Worm (Caenorhabditis elegans) whole organism, L4 larva: ENCODE measurements around the gene F44G4.7.
A peak's percentile ranks its signal among the peaks of the same experiment; 100 is the strongest.

Experiments
- D1046.2 ChIP-seq: fragments of 200-800 bp; sonication (Bioruptor generic); IDR thresholded peaks from 2 replicates; pipeline ENCODE4 v1.3.6; 2022; ENCODE audit warnings: missing genetic modification characterization, missing compliant biosample characterization
- F37D6.2 ChIP-seq: sonication (generic microtip); optimal IDR thresholded peaks from 2 replicates; lab custom pipeline; 2016; ENCODE audit warnings: mild to moderate bottlenecking, missing genetic modification characterization, missing compliant biosample characterization
- R02D3.7 ChIP-seq: fragments of 150-350 bp; sonication (generic microtip); optimal IDR thresholded peaks from 3 replicates; lab custom pipeline; 2014; ENCODE audit warnings: missing biosample characterization, missing genetic modification characterization
- T26A8.4 ChIP-seq: fragments of 200-800 bp; sonication (Bioruptor generic); IDR thresholded peaks from 2 replicates; pipeline ENCODE4 v1.3.6; 2022; ENCODE audit warnings: missing genetic modification characterization, missing compliant biosample characterization
- Y5F2A.4 ChIP-seq: fragments of 200-800 bp; sonication (Bioruptor generic); optimal IDR thresholded peaks from 2 replicates; lab custom pipeline; 2018; ENCODE audit warnings: mild to moderate bottlenecking, missing genetic modification characterization, missing compliant biosample characterization
- Y75B8A.6 ChIP-seq: fragments of 200-800 bp; sonication (Bioruptor generic); IDR thresholded peaks from 2 replicates; pipeline ENCODE4 v1.3.6; 2022; ENCODE audit warnings: missing genetic modification reagents, missing genetic modification characterization, missing compliant biosample characterization
- ZK337.2 ChIP-seq: fragments of 200-800 bp; sonication (Bioruptor generic); IDR thresholded peaks from 2 replicates; pipeline ENCODE4 v1.3.6; 2022; ENCODE audit warnings: missing genetic modification reagents, missing genetic modification characterization, missing compliant biosample characterization
- ZK546.5 ChIP-seq, 2 experiments: sonication (generic microtip); optimal IDR thresholded peaks; 2 replicates each; lab custom pipeline; 2017; ENCODE audit warnings: missing biosample characterization in 2 of 2, missing genetic modification characterization in 2 of 2
- attf-4 ChIP-seq: sonication (generic microtip); optimal IDR thresholded peaks from 3 replicates; lab custom pipeline; 2017; ENCODE audit warnings: missing biosample characterization, missing genetic modification characterization
- ceh-32 ChIP-seq: sonication (generic microtip); optimal IDR thresholded peaks from 2 replicates; lab custom pipeline; 2016; ENCODE audit warnings: mild to moderate bottlenecking, missing genetic modification characterization, missing compliant biosample characterization; ENCODE audit not compliant: poor library complexity
- ceh-62 ChIP-seq: sonication (generic microtip); optimal IDR thresholded peaks from 2 replicates; lab custom pipeline; 2017; ENCODE audit warnings: missing biosample characterization, missing genetic modification characterization
- ces-1 ChIP-seq: fragments of 150-350 bp; sonication (generic microtip); optimal IDR thresholded peaks from 4 replicates; lab custom pipeline; 2014; ENCODE audit warnings: missing biosample characterization, missing genetic modification reagents, missing genetic modification characterization
- ctbp-1 ChIP-seq: fragments of 200-800 bp; sonication (Bioruptor generic); IDR thresholded peaks from 2 replicates; pipeline ENCODE4 v1.3.6; 2022; ENCODE audit warnings: missing genetic modification reagents, missing genetic modification characterization, missing compliant biosample characterization
- daf-16 ChIP-seq, 3 experiments: sonication (generic microtip); optimal IDR thresholded peaks; 2 replicates each; lab custom pipeline; 2016 to 2017; ENCODE audit warnings: missing genetic modification characterization in 3 of 3, missing genetic modification reagents in 3 of 3, mild to moderate bottlenecking in 2 of 3, missing compliant biosample characterization in 2 of 3, missing biosample characterization in 1 of 3, moderate library complexity in 1 of 3
- dmd-8 ChIP-seq: fragments of 200-800 bp; sonication (Bioruptor generic); IDR thresholded peaks from 2 replicates; pipeline ENCODE4 v1.3.6; 2022; ENCODE audit warnings: missing genetic modification characterization, missing compliant biosample characterization
- dmd-9 ChIP-seq: fragments of 200-800 bp; sonication (Bioruptor generic); IDR thresholded peaks from 2 replicates; pipeline ENCODE4 v1.3.6; 2022; ENCODE audit warnings: missing genetic modification reagents, missing genetic modification characterization, missing compliant biosample characterization
- dpl-1 ChIP-seq: fragments of 150-350 bp; optimal IDR thresholded peaks from 2 replicates; lab custom pipeline; 2014; ENCODE audit warnings: missing biosample characterization, missing genetic modification reagents, missing genetic modification characterization
- duxl-1 ChIP-seq: sonication (generic microtip); optimal IDR thresholded peaks from 2 replicates; lab custom pipeline; 2016; ENCODE audit warnings: mild to moderate bottlenecking, missing genetic modification characterization, moderate library complexity, missing compliant biosample characterization; ENCODE audit not compliant: poor library complexity
- egl-43 ChIP-seq: fragments of 200-800 bp; sonication (Bioruptor generic); IDR thresholded peaks from 2 replicates; pipeline ENCODE4 v1.3.6; 2022; ENCODE audit warnings: missing genetic modification reagents, missing genetic modification characterization, missing compliant biosample characterization
- hlh-11 ChIP-seq: fragments of 200-800 bp; sonication (Bioruptor generic); optimal IDR thresholded peaks from 2 replicates; lab custom pipeline; 2018; ENCODE audit warnings: mild to moderate bottlenecking, missing genetic modification characterization, missing compliant biosample characterization
- hlh-30 ChIP-seq: sonication (generic microtip); optimal IDR thresholded peaks from 2 replicates; lab custom pipeline; 2017; ENCODE audit warnings: antibody characterized with exemption, mild to moderate bottlenecking, missing genetic modification characterization, missing compliant biosample characterization; ENCODE audit not compliant: insufficient read depth
- lin-1 ChIP-seq: fragments of 200-800 bp; sonication (Bioruptor generic); IDR thresholded peaks from 2 replicates; pipeline ENCODE4 v1.3.6; 2022; ENCODE audit warnings: missing genetic modification reagents, missing genetic modification characterization, missing compliant biosample characterization
- lin-39 ChIP-seq: fragments of 150-350 bp; optimal IDR thresholded peaks from 2 replicates; lab custom pipeline; 2014; ENCODE audit warnings: missing biosample characterization, missing genetic modification reagents, missing genetic modification characterization
- lir-3 ChIP-seq: sonication (generic microtip); optimal IDR thresholded peaks from 2 replicates; lab custom pipeline; 2016; ENCODE audit warnings: mild to moderate bottlenecking, missing genetic modification characterization, missing compliant biosample characterization
- lsy-2 ChIP-seq, 2 experiments: fragments of 150-350 bp in 1 of 2; sonication (generic microtip) in 1 of 2; optimal IDR thresholded peaks; 2 replicates each; lab custom pipeline; 2014 to 2017; ENCODE audit warnings: missing biosample characterization in 2 of 2, missing genetic modification characterization in 2 of 2
- mdt-29 ChIP-seq: fragments of 200-800 bp; sonication (Bioruptor generic); IDR thresholded peaks from 2 replicates; pipeline ENCODE4 v1.3.6; 2022; ENCODE audit warnings: missing genetic modification reagents, missing genetic modification characterization, missing compliant biosample characterization
- mep-1 ChIP-seq: fragments of 150-350 bp; sonication (generic microtip); optimal IDR thresholded peaks from 3 replicates; lab custom pipeline; 2014; ENCODE audit warnings: missing biosample characterization, missing genetic modification characterization
- mes-2 ChIP-seq: sonication (generic microtip); optimal IDR thresholded peaks from 2 replicates; lab custom pipeline; 2016; ENCODE audit warnings: missing genotype, mild to moderate bottlenecking, missing genetic modification characterization, missing compliant biosample characterization; ENCODE audit not compliant: poor library complexity, severe bottlenecking
- mxl-3 ChIP-seq: fragments of 200-800 bp; sonication (Bioruptor generic); optimal IDR thresholded peaks from 2 replicates; lab custom pipeline; 2018; ENCODE audit warnings: mild to moderate bottlenecking, missing genetic modification characterization, missing compliant biosample characterization
- nhr-11 ChIP-seq: fragments of 150-350 bp; optimal IDR thresholded peaks from 2 replicates; lab custom pipeline; 2014; ENCODE audit warnings: missing biosample characterization, missing genetic modification characterization
- nhr-111 ChIP-seq: fragments of 200-800 bp; sonication (Bioruptor generic); optimal IDR thresholded peaks from 2 replicates; lab custom pipeline; 2018; ENCODE audit warnings: mild to moderate bottlenecking, missing genetic modification characterization, missing compliant biosample characterization
- nhr-237 ChIP-seq: sonication (generic microtip); optimal IDR thresholded peaks from 2 replicates; lab custom pipeline; 2017; ENCODE audit warnings: missing biosample characterization, missing genetic modification characterization
- nhr-28 ChIP-seq: fragments of 150-350 bp; optimal IDR thresholded peaks from 2 replicates; lab custom pipeline; 2014; ENCODE audit warnings: missing biosample characterization, missing genetic modification characterization
- nhr-48 ChIP-seq: sonication (generic microtip); optimal IDR thresholded peaks from 2 replicates; lab custom pipeline; 2016; ENCODE audit warnings: mild to moderate bottlenecking, missing genetic modification characterization, missing compliant biosample characterization
- nhr-6 ChIP-seq: fragments of 150-350 bp; optimal IDR thresholded peaks from 2 replicates; lab custom pipeline; 2014; ENCODE audit warnings: missing biosample characterization, missing genetic modification characterization
- saeg-2 ChIP-seq: fragments of 200-800 bp; sonication (Bioruptor generic); IDR thresholded peaks from 2 replicates; pipeline ENCODE4 v1.3.6; 2022; ENCODE audit warnings: missing genetic modification reagents, missing genetic modification characterization, missing compliant biosample characterization
- sdz-12 ChIP-seq: fragments of 200-800 bp; sonication (Bioruptor generic); optimal IDR thresholded peaks from 2 replicates; lab custom pipeline; 2018; ENCODE audit warnings: mild to moderate bottlenecking, missing genetic modification characterization, missing compliant biosample characterization
- set-16 ChIP-seq: fragments of 200-800 bp; sonication (Bioruptor generic); IDR thresholded peaks from 2 replicates; pipeline ENCODE4 v1.3.6; 2022; ENCODE audit warnings: missing genetic modification reagents, missing genetic modification characterization, missing compliant biosample characterization
- spr-1 ChIP-seq: sonication (generic microtip); optimal IDR thresholded peaks from 2 replicates; lab custom pipeline; 2016; ENCODE audit warnings: mild to moderate bottlenecking, missing genetic modification characterization, missing compliant biosample characterization
- unc-130 ChIP-seq: sonication (generic microtip); optimal IDR thresholded peaks from 2 replicates; lab custom pipeline; 2016; ENCODE audit warnings: missing genetic modification reagents, missing genetic modification characterization, missing compliant biosample characterization
- unc-62 ChIP-seq, 3 experiments: fragments of 150-350 bp in 1 of 3; sonication (generic microtip); optimal IDR thresholded peaks in 2 of 3; peaks in 1 of 3; 1 replicate in 1 of 3; 2 replicates in 2 of 3; lab custom pipeline; 2014 to 2017; ENCODE audit warnings: missing biosample characterization in 3 of 3, missing genetic modification characterization in 3 of 3, missing genetic modification reagents in 3 of 3, missing genotype in 1 of 3
- vab-7 ChIP-seq: fragments of 200-800 bp; sonication (Bioruptor generic); IDR thresholded peaks from 2 replicates; pipeline ENCODE4 v1.3.6; 2022; ENCODE audit warnings: missing genetic modification reagents, missing genetic modification characterization, missing compliant biosample characterization
- zag-1 ChIP-seq: fragments of 150-350 bp; optimal IDR thresholded peaks from 2 replicates; lab custom pipeline; 2014; ENCODE audit warnings: missing biosample characterization, missing genetic modification characterization

The F44G4.7 gene

DNA sequence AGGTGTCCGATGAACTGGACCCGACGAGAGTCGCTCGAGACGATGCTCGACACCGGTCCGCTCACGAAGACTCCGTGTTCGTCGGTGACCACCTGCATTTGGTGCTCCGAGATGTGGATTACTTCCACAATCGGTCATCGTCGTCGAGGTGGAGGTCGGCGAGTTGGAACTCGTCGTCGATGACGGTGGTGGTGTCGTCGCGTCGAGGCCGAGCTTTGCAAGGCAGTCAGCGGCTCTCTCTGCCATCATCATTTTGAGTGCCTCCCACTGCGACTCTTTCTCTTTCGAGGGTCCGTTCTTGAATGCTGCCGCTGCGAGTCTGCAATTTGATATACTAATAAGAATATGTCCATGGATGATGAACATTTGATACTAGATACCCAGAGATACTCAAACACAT, 2.8 kb upstream of the F44G4.7 start:
- no peak for TF ChIP-seq ctbp-1 (GFP tag; lab: Robert Waterston, UW)
- no peak for TF ChIP-seq Y5F2A.4
- TF ChIP-seq spr-1 (tag; lab: Kevin White, UChicago), result no peak
- TF ChIP-seq hlh-30 (tag; lab: Kevin White, UChicago), result no peak
- TF ChIP-seq dpl-1 (GFP tag; lab: Kevin White, UChicago), result no peak
- TF ChIP-seq F37D6.2 (tag; lab: Kevin White, UChicago), result no peak
- TF ChIP-seq saeg-2 (GFP tag; lab: Robert Waterston, UW), result no peak
- peak; percentile 67; the same call in 1 of the 2 replicates for TF ChIP-seq egl-43 (GFP tag; lab: Robert Waterston, UW)
- TF ChIP-seq set-16 (GFP tag; lab: Robert Waterston, UW), result peak; percentile 87
- no peak for TF ChIP-seq hlh-11 (tag; lab: Kevin White, UChicago)
- no peak for TF ChIP-seq D1046.2 (GFP tag; lab: Robert Waterston, UW)

DNA sequence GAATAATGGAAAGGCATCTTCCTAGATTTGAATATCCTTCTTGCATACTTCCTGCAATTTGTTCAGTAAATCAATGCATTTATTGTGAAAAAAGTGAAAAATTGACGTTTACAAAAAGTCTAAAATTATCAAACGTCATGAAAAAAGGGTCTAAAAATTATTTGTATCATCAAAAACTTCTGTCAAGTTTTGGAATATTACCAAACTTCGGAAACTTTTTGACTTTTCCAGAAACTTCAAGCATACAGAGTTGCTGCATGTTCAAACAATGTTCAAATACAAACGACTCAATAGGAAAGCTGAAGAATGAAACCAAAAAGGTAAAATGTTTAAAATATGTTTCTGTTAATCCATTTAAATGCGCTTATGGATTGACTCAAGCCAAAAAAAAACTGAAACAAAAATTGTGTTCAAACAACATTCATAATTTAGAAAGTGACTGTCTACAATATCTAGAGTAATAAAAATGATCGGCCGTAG, 3.2 kb downstream of the F44G4.7 start, which contains the start of gene F44G4.6:
TSS of gene F44G4.6 (minus strand) at position 51 of the 480 bp plus-strand sequence.
- no peak for TF ChIP-seq daf-16 (GFP tag; optimal IDR thresholded peaks at IDR 0.05; lab: Kevin White, UChicago)
- TF ChIP-seq daf-16 (tag; optimal IDR thresholded peaks at IDR 0.05; lab: Kevin White, UChicago), result no peak
- TF ChIP-seq nhr-11 (tag; lab: Kevin White, UChicago), result no peak
- peak in 1 of 2 experiments; percentile 95 for TF ChIP-seq unc-62 (GFP tag; optimal IDR thresholded peaks at IDR 0.05 in 1 of 2; lab: Kevin White, UChicago)
- TF ChIP-seq unc-62 (tag; optimal IDR thresholded peaks at IDR 0.05; lab: Kevin White, UChicago), result no peak
- no peak for TF ChIP-seq lin-39 (tag; lab: Kevin White, UChicago)
- no peak for TF ChIP-seq nhr-6 (tag; lab: Kevin White, UChicago)

DNA sequence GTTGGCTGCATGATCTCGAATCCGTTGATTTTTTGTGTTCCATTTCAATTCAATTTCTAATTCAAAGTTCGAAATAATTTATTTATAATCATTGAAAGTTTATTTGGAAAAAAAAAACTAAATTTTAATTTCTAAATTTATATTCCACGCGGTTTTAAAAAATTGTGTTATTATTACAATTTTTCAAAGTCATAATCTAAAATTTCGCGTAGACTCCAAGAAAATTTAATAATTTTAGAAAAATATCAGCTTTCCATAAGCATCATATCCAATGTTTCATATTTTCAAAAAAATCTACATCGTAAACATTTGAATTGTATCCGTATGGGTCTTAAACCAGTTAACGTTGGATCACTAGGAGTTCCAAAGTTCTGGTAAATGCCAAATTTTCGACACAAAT, 4.6 kb downstream of the F44G4.7 start, which contains the start of gene F44G4.5:
TSS of gene F44G4.5 (minus strand) at position 101 of the 400 bp plus-strand sequence.
- TF ChIP-seq nhr-11 (tag; lab: Kevin White, UChicago) (no peak), egl-43 (GFP tag; lab: Robert Waterston, UW) (no peak), ceh-32 (tag; lab: Kevin White, UChicago) (no peak), ZK337.2 (GFP tag; lab: Robert Waterston, UW) (no peak), dmd-8 (GFP tag; lab: Robert Waterston, UW) (no peak), R02D3.7 (tag; lab: Kevin White, UChicago) (no peak), unc-130 (GFP tag; lab: Kevin White, UChicago) (no peak), Y75B8A.6 (GFP tag; lab: Robert Waterston, UW) (no peak), nhr-48 (tag; lab: Kevin White, UChicago) (no peak), mep-1 (no peak), zag-1 (tag; lab: Kevin White, UChicago) (no peak), T26A8.4 (GFP tag; lab: Robert Waterston, UW) (no peak), attf-4 (no peak), nhr-111 (GFP tag; lab: Kevin White, UChicago) (no peak)

DNA sequence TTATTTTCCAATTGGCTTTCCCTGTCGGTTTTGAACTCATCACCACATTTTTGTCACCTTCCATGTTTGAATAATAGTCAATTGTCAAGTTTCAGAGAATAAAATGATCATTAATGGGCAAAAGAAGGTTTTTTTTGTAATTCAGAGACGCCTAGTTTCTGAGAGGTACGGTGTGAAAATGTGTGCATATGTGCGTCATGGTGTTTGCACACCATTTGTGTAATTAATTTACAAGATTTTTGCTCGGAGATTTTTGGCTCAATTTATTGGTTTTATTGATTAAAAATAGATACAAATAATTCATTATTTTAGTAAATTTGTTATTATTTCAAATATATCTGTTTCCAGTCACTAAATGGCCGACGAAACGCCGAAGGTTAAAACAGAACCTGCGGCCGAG, 7.5 kb downstream of the F44G4.7 start, which contains the start of the genes F44G4.3 and tdp-1:
TSS of gene F44G4.3 (minus strand) at position 184 of the 400 bp plus-strand sequence.
TSS of gene tdp-1 (plus strand) at position 347 of the 400 bp plus-strand sequence.
- TF ChIP-seq Y5F2A.4 (no peak), nhr-237 (tag; lab: Kevin White, UChicago) (no peak), unc-62 (GFP tag; optimal IDR thresholded peaks at IDR 0.05 in 1 of 2; lab: Kevin White, UChicago) (peak in 1 of 2 experiments; percentile 37), unc-62 (tag; optimal IDR thresholded peaks at IDR 0.05; lab: Kevin White, UChicago) (no peak), mes-2 (peak; percentile 55), lsy-2 (tag; optimal IDR thresholded peaks at IDR 0.05; lab: Kevin White, UChicago) (peak in 1 of 2 experiments; percentile 93), ZK337.2 (GFP tag; lab: Robert Waterston, UW) (no peak), ZK546.5 (tag; optimal IDR thresholded peaks at IDR 0.05; lab: Kevin White, UChicago) (no peak), duxl-1 (tag; lab: Kevin White, UChicago) (no peak), sdz-12 (GFP tag; lab: Kevin White, UChicago) (no peak), mxl-3 (GFP tag; lab: Kevin White, UChicago) (no peak), ceh-62 (no peak), vab-7 (GFP tag; lab: Robert Waterston, UW) (no peak), lin-39 (tag; lab: Kevin White, UChicago) (no peak), ces-1 (no peak), dpl-1 (GFP tag; lab: Kevin White, UChicago) (peak; percentile 29), dmd-9 (GFP tag; lab: Robert Waterston, UW) (no peak), F37D6.2 (tag; lab: Kevin White, UChicago) (no peak), mdt-29 (GFP tag; lab: Robert Waterston, UW) (no peak), nhr-28 (tag; lab: Kevin White, UChicago) (no peak), lir-3 (tag; lab: Kevin White, UChicago) (no peak), lin-1 (GFP tag; lab: Robert Waterston, UW) (no peak), egl-43 (GFP tag; lab: Robert Waterston, UW) (no peak)
